Fruit fly (Drosophila melanogaster): ENCODE results near the gene CG33995.

Gene CG33995

DNA sequence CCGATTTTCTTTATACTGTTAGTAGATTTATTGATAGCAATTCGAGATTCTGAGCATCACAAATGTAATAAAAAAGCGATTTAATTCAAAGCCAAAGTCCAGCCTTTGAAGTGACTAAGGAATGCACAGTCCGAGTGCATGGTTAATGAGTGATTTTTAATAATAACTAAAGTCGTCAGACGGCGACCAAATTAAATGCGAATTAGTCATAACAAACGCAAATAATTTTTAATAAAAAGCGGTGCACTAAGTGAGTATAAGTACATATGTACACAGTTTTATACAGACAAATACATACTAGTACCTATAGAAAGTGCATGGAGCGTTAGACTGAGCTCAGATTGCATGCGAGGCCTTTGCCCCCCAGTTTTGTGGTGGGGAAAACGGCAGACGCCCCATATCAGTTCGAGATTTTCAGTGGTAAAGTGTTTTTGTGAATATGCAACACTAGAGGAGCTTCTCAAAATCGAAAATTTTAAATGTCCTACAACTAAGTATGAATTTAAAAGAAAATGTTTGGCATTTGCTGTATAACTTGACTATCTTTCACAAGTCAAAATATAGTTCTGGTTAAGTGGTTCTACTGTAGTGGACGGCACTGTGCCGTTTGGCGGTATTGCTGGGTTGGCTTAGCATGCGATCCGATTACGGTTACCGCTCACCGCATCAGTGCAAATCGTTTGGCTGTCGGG is 40.2 kb upstream of the CG33995 start (continued):
- no peak for TF ChIP-seq lov (optimal IDR thresholded peaks at IDR 0.05)
- TF ChIP-seq lov (GFP tag; IDR thresholded peaks at IDR 0.05): 0 out of 3 replicates have a peak, but pooled peaks have one; percentile 25
- no peak for TF ChIP-seq ERR (GFP tag; optimal IDR thresholded peaks at IDR 0.05)
- no peak for TF ChIP-seq C15 (GFP tag; IDR thresholded peaks at IDR 0.05)
- TF ChIP-seq CG31224 (GFP tag; IDR thresholded peaks at IDR 0.05): no peak
- TF ChIP-seq CG17328 (GFP tag; IDR thresholded peaks at IDR 0.05): 0 out of 2 replicates have a peak, but pooled peaks have one; percentile 40
- TF ChIP-seq Gsc (GFP tag; IDR thresholded peaks at IDR 0.05): no peak
- no peak for TF ChIP-seq jumu (GFP tag; optimal IDR thresholded peaks at IDR 0.05)
- no peak for TF ChIP-seq bbx (GFP tag; IDR thresholded peaks at IDR 0.05; ENCODE audit: partially characterized antibody)
- TF ChIP-seq trem (tag; optimal IDR thresholded peaks at IDR 0.05): no peak
- peak; percentile 21 for TF ChIP-seq gem (tag; optimal IDR thresholded peaks at IDR 0.05)
- peak; percentile 70 for TF ChIP-seq Drgx (GFP tag; IDR thresholded peaks at IDR 0.05)
- peak in 1 of 2 experiments; percentile 19 for TF ChIP-seq bsh (GFP tag; optimal IDR thresholded peaks at IDR 0.05)
- TF ChIP-seq sim (GFP tag; IDR thresholded peaks at IDR 0.05): no peak
- TF ChIP-seq gcm (GFP tag; optimal IDR thresholded peaks at IDR 0.05): no peak
- TF ChIP-seq Sox102F (GFP tag; optimal IDR thresholded peaks at IDR 0.05): peak; percentile 29
- TF ChIP-seq CG2875 (GFP tag; optimal IDR thresholded peaks at IDR 0.05): no peak
- no peak for TF ChIP-seq fru (optimal IDR thresholded peaks at IDR 0.05)
- no peak for TF ChIP-seq CG5245 (GFP tag; optimal IDR thresholded peaks at IDR 0.05)
- no peak for TF ChIP-seq CG1233 (GFP tag; optimal IDR thresholded peaks at IDR 0.05)
- no peak for TF ChIP-seq CG4730 (GFP tag; IDR thresholded peaks at IDR 0.05)
- TF ChIP-seq CG4617 (GFP tag; optimal IDR thresholded peaks at IDR 0.05; ENCODE audit: borderline replicate concordance): no peak
- TF ChIP-seq CG2202 (tag; optimal IDR thresholded peaks at IDR 0.05): no peak
- no peak for TF ChIP-seq Nf-YB (GFP tag; optimal IDR thresholded peaks at IDR 0.05)
- TF ChIP-seq CG7987 (GFP tag; optimal IDR thresholded peaks at IDR 0.05): no peak
- no peak for TF ChIP-seq Ets97D (GFP tag; optimal IDR thresholded peaks at IDR 0.05)
- no peak for TF ChIP-seq CG31388 (GFP tag; optimal IDR thresholded peaks at IDR 0.05)
- no peak for TF ChIP-seq CG10959 (GFP tag; IDR thresholded peaks at IDR 0.05)
- TF ChIP-seq CG30403 (GFP tag; optimal IDR thresholded peaks at IDR 0.05): no peak
- TF ChIP-seq Mrtf (GFP tag; IDR thresholded peaks at IDR 0.05): no peak
- TF ChIP-seq MTF-1 (GFP tag; optimal IDR thresholded peaks at IDR 0.05; ENCODE audit: borderline replicate concordance): no peak

DNA sequence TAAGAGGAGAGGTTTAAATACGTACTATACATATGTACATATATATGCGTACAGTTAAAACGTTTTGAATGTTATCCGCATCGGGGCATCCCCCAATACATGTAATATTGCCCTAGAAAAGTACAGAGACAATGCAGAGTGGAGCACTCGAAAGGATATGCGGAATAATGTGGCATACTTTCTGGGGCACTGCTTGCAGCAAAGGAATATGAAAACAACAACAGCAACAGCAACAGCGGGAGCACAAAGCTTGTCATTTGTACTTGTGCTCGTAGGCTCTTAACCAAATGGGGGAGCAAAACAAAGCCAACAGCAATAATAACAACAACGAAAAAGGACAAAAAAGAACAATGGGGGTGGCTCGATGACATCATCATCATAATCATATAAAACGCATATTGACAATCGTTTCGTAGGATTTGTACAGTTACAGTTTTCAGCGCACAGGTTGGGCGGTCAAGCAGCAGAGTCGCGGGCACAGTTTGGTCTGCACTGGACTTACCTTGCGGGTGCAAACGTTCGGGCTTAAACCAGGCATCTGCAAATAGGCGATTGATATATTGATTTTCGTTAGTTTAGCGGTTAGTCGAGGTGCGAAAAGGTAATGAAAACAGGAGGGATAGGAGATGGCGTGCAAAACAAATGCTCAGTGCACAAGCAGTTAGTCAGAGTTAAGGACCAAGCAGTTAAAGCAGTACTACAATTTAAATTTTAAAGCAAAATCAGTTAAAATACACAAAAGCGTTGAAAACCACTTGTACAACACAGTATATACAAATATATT is 39.2 kb upstream of the CG33995 start:
- TF ChIP-seq Eip74EF (GFP tag; optimal IDR thresholded peaks at IDR 0.05) (peak in 1 of 2 experiments; percentile 68), Pdp1 (GFP tag; optimal IDR thresholded peaks at IDR 0.05) (no peak), CG15479 (GFP tag; optimal IDR thresholded peaks at IDR 0.05) (no peak), CG6654 (GFP tag; optimal IDR thresholded peaks at IDR 0.05) (peak; percentile 97), CG6689 (GFP tag; IDR thresholded peaks at IDR 0.05) (no peak), CG31365 (tag; optimal IDR thresholded peaks at IDR 0.05) (peak; percentile 81), Dfd (GFP tag; optimal IDR thresholded peaks at IDR 0.05) (peak in 1 of 2 experiments; percentile 97), ems (GFP tag; optimal IDR thresholded peaks at IDR 0.05) (no peak), peb (GFP tag; IDR thresholded peaks at IDR 0.05) (no peak), chinmo (GFP tag; IDR thresholded peaks at IDR 0.05; ENCODE audit: partially characterized antibody) (0 out of 4 replicates have a peak, but pooled peaks have one; percentile 21), CG8478 (optimal IDR thresholded peaks at IDR 0.05) (peak; percentile 78), CG4360 (GFP tag; IDR thresholded peaks at IDR 0.05) (peak; percentile 77), CG34422 (GFP tag; IDR thresholded peaks at IDR 0.05) (0 out of 3 replicates have a peak, but pooled peaks have one; percentile 24), cad (GFP tag; optimal IDR thresholded peaks at IDR 0.05) (peak; percentile 84), sens (GFP tag) (peak; percentile 42), tll (GFP tag; optimal IDR thresholded peaks at IDR 0.05) (peak in 1 of 2 experiments; percentile 46)

All from whole organism, embryonic.